Fruit fly (Drosophila melanogaster): ENCODE results near the gene btn.
A peak's percentile ranks its signal among the peaks of the same experiment; 100 is the strongest.

btn gene

dm6 chr3R:22624737-22625136, 38.3 kb upstream of the btn start (continued):
- no peak for TF ChIP-seq CHES-1-like (GFP tag; optimal IDR thresholded peaks at IDR 0.05)
- peak; percentile 69; the same call in 1 of the 3 replicates for TF ChIP-seq CG11456 (GFP tag; IDR thresholded peaks at IDR 0.05)
- TF ChIP-seq Hand (GFP tag; optimal IDR thresholded peaks at IDR 0.05): no peak
- TF ChIP-seq fru (optimal IDR thresholded peaks at IDR 0.05): no peak
- TF ChIP-seq usp (GFP tag; optimal IDR thresholded peaks at IDR 0.05): no peak
- peak; percentile 5 for TF ChIP-seq CG9876 (GFP tag; optimal IDR thresholded peaks at IDR 0.05)
- TF ChIP-seq pho (GFP tag; optimal IDR thresholded peaks at IDR 0.05): peak; percentile 2
- TF ChIP-seq CG18619 (GFP tag; optimal IDR thresholded peaks at IDR 0.05): no peak
- no peak for TF ChIP-seq CG17912 (GFP tag; optimal IDR thresholded peaks at IDR 0.05)
- peak; percentile 60 to 68 for TF ChIP-seq chif (GFP tag; optimal IDR thresholded peaks at IDR 0.05)
- peak; percentile 71 for TF ChIP-seq dysf (GFP tag; IDR thresholded peaks at IDR 0.05)
- TF ChIP-seq al (GFP tag; IDR thresholded peaks at IDR 0.05): no peak
- no peak for TF ChIP-seq tio (GFP tag; optimal IDR thresholded peaks at IDR 0.05)
- TF ChIP-seq Camta (GFP tag; optimal IDR thresholded peaks at IDR 0.05): peak; percentile 38
- no peak for TF ChIP-seq CG10543 (GFP tag; optimal IDR thresholded peaks at IDR 0.05)
- peak; percentile 57 for TF ChIP-seq nom (GFP tag; optimal IDR thresholded peaks at IDR 0.05)
- no peak for TF ChIP-seq hbn (GFP tag; IDR thresholded peaks at IDR 0.05; ENCODE audit: partially characterized antibody)
- peak; percentile 78 for TF ChIP-seq seq (GFP tag; IDR thresholded peaks at IDR 0.05)
- peak; percentile 36 for TF ChIP-seq fu2 (GFP tag; optimal IDR thresholded peaks at IDR 0.05)
- peak; percentile 53 for TF ChIP-seq CG10267 (tag; optimal IDR thresholded peaks at IDR 0.05)
- TF ChIP-seq sug (tag; optimal IDR thresholded peaks at IDR 0.05): no peak
- TF ChIP-seq ash1 (GFP tag; optimal IDR thresholded peaks at IDR 0.05): no peak
- peak; percentile 27 for TF ChIP-seq CTCF (GFP tag; optimal IDR thresholded peaks at IDR 0.05)
- no peak for TF ChIP-seq CG7271 (tag; optimal IDR thresholded peaks at IDR 0.05)
- TF ChIP-seq crol (GFP tag; IDR thresholded peaks at IDR 0.05): no peak
- no peak for TF ChIP-seq CG14965 (GFP tag; optimal IDR thresholded peaks at IDR 0.05; ENCODE audit: borderline replicate concordance)
- TF ChIP-seq CG2116 (GFP tag; optimal IDR thresholded peaks at IDR 0.05): no peak
- TF ChIP-seq CG18764 (GFP tag; optimal IDR thresholded peaks at IDR 0.05): no peak
- peak; percentile 47 to 71 for TF ChIP-seq bsh (GFP tag; optimal IDR thresholded peaks at IDR 0.05)
- no peak for TF ChIP-seq CG7786 (GFP tag; optimal IDR thresholded peaks at IDR 0.05)
- TF ChIP-seq ham (GFP tag; IDR thresholded peaks at IDR 0.05): no peak
- peak; percentile 63 for TF ChIP-seq Oli (tag; optimal IDR thresholded peaks at IDR 0.05)
- no peak for TF ChIP-seq Dek (tag; optimal IDR thresholded peaks at IDR 0.05)
- TF ChIP-seq Pdp1 (GFP tag; optimal IDR thresholded peaks at IDR 0.05): peak; percentile 66 to 70
- TF ChIP-seq Doc2 (GFP tag; IDR thresholded peaks at IDR 0.05): no peak
- TF ChIP-seq cas (GFP tag; IDR thresholded peaks at IDR 0.05): no peak
- peak; percentile 80 for TF ChIP-seq Xrp1 (GFP tag; IDR thresholded peaks at IDR 0.05)
- peak; percentile 38 for TF ChIP-seq caup (GFP tag; optimal IDR thresholded peaks at IDR 0.05; ENCODE audit: severe bottlenecking)
- TF ChIP-seq ara (GFP tag; IDR thresholded peaks at IDR 0.05): peak; percentile 76
- TF ChIP-seq zf30C (GFP tag; optimal IDR thresholded peaks at IDR 0.05): peak; percentile 7
- TF ChIP-seq CG3995 (GFP tag; optimal IDR thresholded peaks at IDR 0.05): no peak
- TF ChIP-seq Drgx (GFP tag; IDR thresholded peaks at IDR 0.05): peak; percentile 94
- peak; percentile 40 for TF ChIP-seq CG6813 (GFP tag; optimal IDR thresholded peaks at IDR 0.05)
- TF ChIP-seq PHDP (tag; optimal IDR thresholded peaks at IDR 0.05): peak; percentile 56
- no peak for TF ChIP-seq gsb-n (tag; optimal IDR thresholded peaks at IDR 0.05)
- TF ChIP-seq CG11723 (GFP tag; optimal IDR thresholded peaks at IDR 0.05): no peak
- no peak for TF ChIP-seq Dll (GFP tag; IDR thresholded peaks at IDR 0.05; ENCODE audit: partially characterized antibody)
- TF ChIP-seq tgo (GFP tag; IDR thresholded peaks at IDR 0.05): peak; percentile 62
- peak; percentile 73 for TF ChIP-seq CG6689 (GFP tag; IDR thresholded peaks at IDR 0.05)
- peak; percentile 26 for TF ChIP-seq HHEX (GFP tag; optimal IDR thresholded peaks at IDR 0.05)
- TF ChIP-seq Bdp1 (GFP tag; optimal IDR thresholded peaks at IDR 0.05): no peak
- peak; percentile 72 for TF ChIP-seq ind (GFP tag; optimal IDR thresholded peaks at IDR 0.05)
- no peak for TF ChIP-seq br (optimal IDR thresholded peaks at IDR 0.05)

Data from whole organism, embryonic.